Worm (Caenorhabditis elegans) whole organism, late embryonic: ENCODE data around the gene gtf-2F1.

Experiments
- pag-3 ChIP-seq: sonication (generic microtip); optimal IDR thresholded peaks from 2 replicates; lab custom pipeline; 2016; ENCODE audit warnings: missing compliant biosample characterization, missing genetic modification characterization, borderline replicate concordance
- pros-1 ChIP-seq: fragments of 150-350 bp; optimal IDR thresholded peaks from 2 replicates; lab custom pipeline; 2014; ENCODE audit warnings: missing biosample characterization, missing genetic modification reagents, missing genetic modification characterization

DNA sequence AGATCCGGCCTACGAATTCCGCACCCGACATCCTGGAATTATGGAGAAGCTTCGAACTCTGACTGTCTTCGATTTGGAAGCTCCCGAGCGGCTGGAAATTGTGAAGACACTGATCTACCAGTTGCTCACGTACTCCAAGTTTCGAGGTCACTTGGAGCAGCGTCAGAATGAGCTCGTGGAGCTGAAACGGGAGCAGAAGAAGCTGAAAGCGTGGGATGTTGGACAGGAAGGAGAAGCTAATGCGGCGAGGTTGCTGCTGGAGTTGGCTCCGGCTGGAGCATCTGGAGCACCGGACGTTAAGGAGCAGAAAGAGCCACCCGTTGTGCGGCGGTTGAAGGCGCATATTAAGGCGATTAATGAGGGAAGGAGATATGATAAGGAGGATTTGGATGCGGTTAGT is 42.9 kb downstream of the gtf-2F1 start:
- TF ChIP-seq pros-1 (no peak), pag-3 (tag; lab: Kevin White, UChicago) (no peak)
